Fruit fly (Drosophila melanogaster) whole organism, embryonic: ENCODE results near the gene Obp28a.
A peak's percentile ranks its signal among the peaks of the same experiment; 100 is the strongest.

ENCODE experiments used
- ATbp ChIP-seq: fragments of 200-800 bp; sonication (Bioruptor generic); optimal IDR thresholded peaks from 2 replicates; lab custom pipeline; 2017; ENCODE audit warnings: missing biosample characterization, mild to moderate bottlenecking, missing genetic modification characterization, missing genetic modification reagents
- Ada2b ChIP-seq: fragments of 200-800 bp; sonication (Bioruptor generic); IDR thresholded peaks from 2 replicates; pipeline ENCODE4 v1.3.6; 2022; ENCODE audit warnings: missing biosample characterization, missing genetic modification characterization
- B-H2 ChIP-seq: fragments of 200-800 bp; sonication (Bioruptor generic); optimal IDR thresholded peaks from 2 replicates; lab custom pipeline; 2018; ENCODE audit warnings: missing biosample characterization, mild to moderate bottlenecking, missing genetic modification characterization
- CG10267 ChIP-seq: fragments of 200-800 bp; sonication (Bioruptor generic); optimal IDR thresholded peaks from 2 replicates; lab custom pipeline; 2018; ENCODE audit warnings: missing biosample characterization, mild to moderate bottlenecking, missing genetic modification characterization, moderate library complexity
- CG11504 ChIP-seq: fragments of 200-800 bp; sonication (Bioruptor generic); optimal IDR thresholded peaks from 3 replicates; lab custom pipeline; 2019; ENCODE audit warnings: missing biosample characterization, mild to moderate bottlenecking, missing genetic modification characterization, moderate library complexity
- CG12071 ChIP-seq: fragments of 200-800 bp; sonication (Bioruptor generic); optimal IDR thresholded peaks from 3 replicates; lab custom pipeline; 2018; ENCODE audit warnings: missing biosample characterization, mild to moderate bottlenecking, missing genetic modification characterization
- CG12104 ChIP-seq: fragments of 200-800 bp; sonication (Bioruptor generic); optimal IDR thresholded peaks from 3 replicates; lab custom pipeline; 2016; ENCODE audit warnings: missing biosample characterization, missing genetic modification characterization
- CG13296 ChIP-seq: fragments of 200-800 bp; sonication (Bioruptor generic); optimal IDR thresholded peaks from 3 replicates; lab custom pipeline; 2018; ENCODE audit warnings: missing biosample characterization, mild to moderate bottlenecking, missing genetic modification characterization
- CG14441 ChIP-seq: fragments of 200-800 bp; sonication (Bioruptor generic); IDR thresholded peaks from 2 replicates; pipeline ENCODE4 v1.3.6; 2022; ENCODE audit warnings: missing biosample characterization, missing genetic modification characterization
- CG17568 ChIP-seq: fragments of 200-800 bp; sonication (Bioruptor generic); optimal IDR thresholded peaks from 2 replicates; lab custom pipeline; 2018; ENCODE audit warnings: missing biosample characterization, mild to moderate bottlenecking, missing genetic modification characterization, moderate library complexity
- CG17802 ChIP-seq: fragments of 200-800 bp; sonication (Bioruptor generic); optimal IDR thresholded peaks from 2 replicates; lab custom pipeline; 2018; ENCODE audit warnings: missing biosample characterization, mild to moderate bottlenecking, missing genetic modification characterization, moderate library complexity
- CG2120 ChIP-seq: fragments of 200-800 bp; sonication (Bioruptor generic); optimal IDR thresholded peaks from 3 replicates; lab custom pipeline; 2016; ENCODE audit warnings: missing biosample characterization, missing genetic modification characterization
- CG2202 ChIP-seq: fragments of 200-800 bp; sonication (Bioruptor generic); optimal IDR thresholded peaks from 2 replicates; lab custom pipeline; 2018; ENCODE audit warnings: missing biosample characterization, mild to moderate bottlenecking, missing genetic modification characterization
- CG2678 ChIP-seq: fragments of 200-800 bp; sonication (Bioruptor generic); optimal IDR thresholded peaks from 3 replicates; lab custom pipeline; 2019; ENCODE audit warnings: missing biosample characterization, mild to moderate bottlenecking, missing genetic modification characterization, moderate library complexity
- CG2889 ChIP-seq: fragments of 200-800 bp; sonication (Bioruptor generic); IDR thresholded peaks from 3 replicates; pipeline ENCODE4 v1.3.6; 2022; ENCODE audit warnings: missing biosample characterization, missing genetic modification characterization
- CG3281 ChIP-seq: fragments of 200-800 bp; sonication (Bioruptor generic); optimal IDR thresholded peaks from 3 replicates; lab custom pipeline; 2017; ENCODE audit warnings: missing biosample characterization, mild to moderate bottlenecking, missing genetic modification characterization
- CG3407 ChIP-seq: fragments of 200-800 bp; sonication (Bioruptor generic); optimal IDR thresholded peaks from 2 replicates; lab custom pipeline; 2018; ENCODE audit warnings: missing biosample characterization, mild to moderate bottlenecking, missing genetic modification characterization
- CG6254 ChIP-seq: fragments of 200-800 bp; sonication (Bioruptor generic); optimal IDR thresholded peaks from 3 replicates; lab custom pipeline; 2017; ENCODE audit warnings: mild to moderate bottlenecking, missing biosample characterization, missing genetic modification reagents, missing genetic modification characterization
- CHES-1-like ChIP-seq: fragments of 200-800 bp; sonication (Bioruptor generic); optimal IDR thresholded peaks from 2 replicates; lab custom pipeline; 2016; ENCODE audit warnings: missing biosample characterization, missing genetic modification characterization
- Dip3 ChIP-seq: fragments of 200-800 bp; sonication (Bioruptor generic); optimal IDR thresholded peaks from 3 replicates; lab custom pipeline; 2016; ENCODE audit warnings: missing biosample characterization, missing genetic modification characterization
- Doc2 ChIP-seq: fragments of 200-800 bp; sonication (Bioruptor generic); IDR thresholded peaks from 2 replicates; pipeline ENCODE4 v1.3.6; 2022; ENCODE audit warnings: missing biosample characterization, missing genetic modification characterization
- Fer3 ChIP-seq: fragments of 200-800 bp; sonication (Bioruptor generic); optimal IDR thresholded peaks from 2 replicates; lab custom pipeline; 2018; ENCODE audit warnings: missing biosample characterization, mild to moderate bottlenecking, missing genetic modification characterization, moderate library complexity
- HLH4C ChIP-seq: fragments of 200-800 bp; sonication (Bioruptor generic); IDR thresholded peaks from 3 replicates; pipeline ENCODE4 v1.3.6; 2022; ENCODE audit warnings: missing biosample characterization, missing genetic modification characterization; ENCODE audit not compliant: partially characterized antibody
- Hr3 ChIP-seq: fragments of 200-800 bp; sonication (Bioruptor generic); optimal IDR thresholded peaks from 3 replicates; lab custom pipeline; 2016; ENCODE audit warnings: missing biosample characterization, missing genetic modification characterization
- Hr39 ChIP-seq: fragments of >200 bp; optimal IDR thresholded peaks from 2 replicates; lab custom pipeline; 2017
- Kr ChIP-seq: fragments of 200-800 bp; sonication (Bioruptor generic); optimal IDR thresholded peaks from 2 replicates; lab custom pipeline; 2017; ENCODE audit warnings: missing biosample characterization, mild to moderate bottlenecking, missing genetic modification characterization
- NC2α ChIP-seq: fragments of 200-800 bp; sonication (Bioruptor generic); optimal IDR thresholded peaks from 2 replicates; lab custom pipeline; 2016; ENCODE audit warnings: missing biosample characterization, missing genetic modification characterization
- Oli ChIP-seq: fragments of 200-800 bp; sonication (Bioruptor generic); optimal IDR thresholded peaks from 2 replicates; lab custom pipeline; 2018; ENCODE audit warnings: missing biosample characterization, mild to moderate bottlenecking, missing genetic modification characterization, moderate library complexity
- Ptx1 ChIP-seq: fragments of 200-800 bp; sonication (Bioruptor generic); IDR thresholded peaks from 2 replicates; pipeline ENCODE4 v1.3.6; 2022; ENCODE audit warnings: missing biosample characterization, missing genetic modification characterization
- Sox102F ChIP-seq: fragments of 200-800 bp; sonication (Bioruptor generic); optimal IDR thresholded peaks from 2 replicates; lab custom pipeline; 2018; ENCODE audit warnings: missing biosample characterization, mild to moderate bottlenecking, missing genetic modification characterization, moderate library complexity
- Spps ChIP-seq: fragments of 200-800 bp; sonication (Bioruptor generic); optimal IDR thresholded peaks from 2 replicates; lab custom pipeline; 2018; ENCODE audit warnings: missing biosample characterization, mild to moderate bottlenecking, missing genetic modification characterization
- Trl ChIP-seq, 3 experiments: fragments of >200 bp in 2 of 3; fragments of 200-800 bp in 1 of 3; sonication (Bioruptor generic) in 1 of 3; optimal IDR thresholded peaks; 2 replicates in 1 of 3; 3 replicates in 2 of 3; lab custom pipeline; 2016 to 2017; ENCODE audit warnings: missing biosample characterization in 1 of 3, missing genetic modification characterization in 1 of 3
- dati ChIP-seq: fragments of 200-800 bp; sonication (Bioruptor generic); IDR thresholded peaks from 2 replicates; pipeline ENCODE4 v1.3.6; 2022; ENCODE audit warnings: missing biosample characterization, missing genetic modification characterization
- fu2 ChIP-seq: fragments of 200-800 bp; sonication (Bioruptor generic); optimal IDR thresholded peaks from 2 replicates; lab custom pipeline; 2016; ENCODE audit warnings: missing biosample characterization, missing genetic modification characterization
- gcm2 ChIP-seq: fragments of 200-800 bp; sonication (Bioruptor generic); optimal IDR thresholded peaks from 2 replicates; lab custom pipeline; 2016; ENCODE audit warnings: missing biosample characterization, missing genetic modification characterization
- knrl ChIP-seq: fragments of 200-800 bp; sonication (Bioruptor generic); IDR thresholded peaks from 3 replicates; pipeline ENCODE4 v1.3.6; 2022; ENCODE audit warnings: missing biosample characterization, missing genetic modification characterization; ENCODE audit not compliant: partially characterized antibody
- lmd ChIP-seq: fragments of 200-800 bp; sonication (Bioruptor generic); IDR thresholded peaks from 2 replicates; pipeline ENCODE4 v1.3.6; 2022; ENCODE audit warnings: missing biosample characterization, missing genetic modification characterization
- mam ChIP-seq: fragments of 200-800 bp; sonication (Bioruptor generic); optimal IDR thresholded peaks from 3 replicates; lab custom pipeline; 2016; ENCODE audit warnings: missing biosample characterization, missing genetic modification characterization
- mirr ChIP-seq: fragments of 200-800 bp; sonication (Bioruptor generic); optimal IDR thresholded peaks from 3 replicates; lab custom pipeline; 2018; ENCODE audit warnings: missing biosample characterization, mild to moderate bottlenecking, missing genetic modification characterization
- nom ChIP-seq: fragments of 200-800 bp; sonication (Bioruptor generic); optimal IDR thresholded peaks from 2 replicates; lab custom pipeline; 2017; ENCODE audit warnings: missing biosample characterization, missing genetic modification characterization, mild to moderate bottlenecking, moderate library complexity, missing genetic modification reagents
- phol ChIP-seq: fragments of 200-800 bp; sonication (Bioruptor generic); optimal IDR thresholded peaks from 3 replicates; lab custom pipeline; 2018; ENCODE audit warnings: missing biosample characterization, mild to moderate bottlenecking, missing genetic modification characterization, moderate library complexity
- pita ChIP-seq: fragments of 200-800 bp; sonication (Bioruptor generic); optimal IDR thresholded peaks from 2 replicates; lab custom pipeline; 2017; ENCODE audit warnings: missing biosample characterization, mild to moderate bottlenecking, missing genetic modification characterization
- psq ChIP-seq: fragments of 200-800 bp; sonication (Bioruptor generic); optimal IDR thresholded peaks from 2 replicates; lab custom pipeline; 2017; ENCODE audit warnings: missing biosample characterization, missing genetic modification characterization
- ro ChIP-seq: fragments of 200-800 bp; sonication (Bioruptor generic); IDR thresholded peaks from 2 replicates; pipeline ENCODE4 v1.3.6; 2022; ENCODE audit warnings: missing biosample characterization, missing genetic modification characterization
- sd ChIP-seq: fragments of 200-800 bp; sonication (Bioruptor generic); optimal IDR thresholded peaks from 3 replicates; lab custom pipeline; 2018; ENCODE audit warnings: missing biosample characterization, mild to moderate bottlenecking, missing genetic modification characterization, moderate library complexity
- sima ChIP-seq: fragments of 200-800 bp; sonication (Bioruptor generic); optimal IDR thresholded peaks from 2 replicates; lab custom pipeline; 2016; ENCODE audit warnings: missing biosample characterization, missing genetic modification characterization
- sisA ChIP-seq: fragments of 200-800 bp; sonication (Bioruptor generic); IDR thresholded peaks from 2 replicates; pipeline ENCODE4 v1.3.6; 2022; ENCODE audit warnings: missing biosample characterization, missing genetic modification characterization
- sqz ChIP-seq: fragments of 200-800 bp; sonication (Bioruptor generic); optimal IDR thresholded peaks from 3 replicates; lab custom pipeline; 2018; ENCODE audit warnings: missing biosample characterization, mild to moderate bottlenecking, missing genetic modification characterization
- ttk ChIP-seq: fragments of 200-800 bp; sonication (Bioruptor generic); IDR thresholded peaks from 2 replicates; pipeline ENCODE4 v2.1.2; 2022; ENCODE audit warnings: missing biosample characterization, missing genetic modification characterization
- usp ChIP-seq: fragments of >200 bp; optimal IDR thresholded peaks from 2 replicates; lab custom pipeline; 2017; ENCODE audit warnings: missing biosample characterization, missing genetic modification characterization
- zen2 ChIP-seq: fragments of 200-800 bp; sonication (Bioruptor generic); IDR thresholded peaks from 3 replicates; pipeline ENCODE4 v1.3.6; 2022; ENCODE audit warnings: missing biosample characterization, missing genetic modification characterization; ENCODE audit not compliant: partially characterized antibody

Obp28a gene

DNA sequence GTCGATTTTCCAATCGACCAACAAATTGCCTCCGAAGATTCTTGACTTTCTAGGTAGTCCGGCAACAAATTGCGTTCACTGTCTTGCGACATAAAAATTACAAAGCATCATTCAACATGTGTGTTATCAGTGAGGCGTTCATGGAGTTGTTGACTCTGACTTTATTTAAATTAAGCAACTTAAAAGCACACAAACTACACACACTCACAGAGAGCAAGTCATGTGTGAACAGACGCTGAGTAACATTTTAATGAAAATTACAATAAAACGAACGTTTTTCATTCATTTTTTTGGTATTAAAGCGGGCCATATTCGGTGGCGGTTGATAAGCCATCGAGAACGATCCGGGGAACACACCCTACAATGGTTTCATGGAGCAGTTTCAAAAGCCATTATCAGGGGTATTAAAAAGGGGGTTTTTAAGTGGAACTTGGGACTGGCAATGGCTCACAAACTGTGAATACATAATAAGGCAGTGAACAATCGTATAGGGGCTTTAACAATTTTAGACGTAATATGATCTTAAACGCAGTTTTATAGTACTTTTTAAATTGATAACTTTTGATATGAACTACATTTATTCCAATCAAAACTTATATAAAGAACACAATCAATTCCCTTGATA is 31.1 kb upstream of the Obp28a start (continued):
- TF ChIP-seq CG17568 (GFP tag; lab: Kevin White, UChicago) (peak; percentile 28), usp (no peak), Trl (optimal IDR thresholded peaks at IDR 0.05; lab: Kevin White, UChicago) (no peak), Trl (GFP tag; optimal IDR thresholded peaks at IDR 0.05; lab: Kevin White, UChicago) (no peak), CG2889 (no peak), CG2678 (tag; lab: Kevin White, UChicago) (peak; percentile 34), NC2α (GFP tag; lab: Kevin White, UChicago) (no peak), B-H2 (GFP tag; lab: Kevin White, UChicago) (no peak), CG17802 (no peak), zen2 (no peak), sd (tag; lab: Kevin White, UChicago) (no peak), pita (GFP tag; lab: Kevin White, UChicago) (no peak), knrl (GFP tag; lab: Robert Waterston, UW) (no peak), ttk (GFP tag; lab: Robert Waterston, UW) (no peak), gcm2 (no peak), Ada2b (no peak), Hr3 (no peak), CG13296 (no peak), nom (GFP tag; lab: Kevin White, UChicago) (no peak), Kr (GFP tag; lab: Kevin White, UChicago) (no peak), lmd (GFP tag; lab: Robert Waterston, UW) (no peak), CG6254 (GFP tag; lab: Kevin White, UChicago) (no peak), CG12071 (GFP tag; lab: Kevin White, UChicago) (peak; percentile 57), sisA (no peak), ATbp (GFP tag; lab: Kevin White, UChicago) (peak; percentile 72), Dip3 (GFP tag; lab: Kevin White, UChicago) (no peak), CG2120 (GFP tag; lab: Kevin White, UChicago) (no peak), Spps (no peak), ro (no peak), CHES-1-like (GFP tag; lab: Kevin White, UChicago) (no peak), mam (no peak), sima (GFP tag; lab: Kevin White, UChicago) (no peak), CG14441 (no peak), sqz (GFP tag; lab: Kevin White, UChicago) (peak; percentile 1), CG3407 (GFP tag; lab: Kevin White, UChicago) (peak; percentile 32), mirr (GFP tag; lab: Kevin White, UChicago) (no peak), HLH4C (GFP tag; lab: Robert Waterston, UW) (no peak), Ptx1 (GFP tag; lab: Robert Waterston, UW) (no peak), phol (tag; lab: Kevin White, UChicago) (no peak), Doc2 (GFP tag; lab: Robert Waterston, UW) (no peak), Oli (no peak), CG10267 (no peak), Fer3 (no peak), Hr39 (lab: Kevin White, UChicago) (no peak), psq (GFP tag; lab: Kevin White, UChicago) (no peak), CG11504 (tag; lab: Kevin White, UChicago) (no peak), CG2202 (tag; lab: Kevin White, UChicago) (no peak), CG3281 (GFP tag; lab: Kevin White, UChicago) (no peak), fu2 (GFP tag; lab: Kevin White, UChicago) (no peak), CG12104 (GFP tag; lab: Kevin White, UChicago) (no peak), Sox102F (GFP tag; lab: Kevin White, UChicago) (no peak), dati (GFP tag; lab: Robert Waterston, UW) (no peak)
